Worm (Caenorhabditis elegans): ENCODE data around the gene pcp-2.

DNA sequence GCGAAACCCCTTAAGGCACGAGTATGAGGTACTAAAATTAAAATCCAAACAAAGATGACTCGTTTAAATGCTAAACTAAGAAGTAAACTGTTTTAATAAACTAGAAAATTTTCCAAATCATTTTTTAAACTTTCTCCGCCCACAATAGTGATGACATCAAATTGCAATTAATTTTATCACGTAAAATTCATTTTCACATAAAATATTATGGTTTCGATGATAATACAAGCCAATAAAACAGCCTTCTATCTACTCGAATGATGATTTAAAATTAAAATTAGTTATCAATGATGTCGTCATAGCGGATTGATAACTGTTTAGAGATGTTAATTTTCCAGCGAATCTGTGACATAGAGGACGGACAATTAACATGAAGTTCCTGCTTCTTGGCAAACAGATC lies 754 bp upstream of the pcp-2 start, which contains the start of gene C07C7.3:
- TF ChIP-seq nhr-12 (tag; optimal IDR thresholded peaks at IDR 0.05), result no peak
- TF ChIP-seq ceh-82 (tag; optimal IDR thresholded peaks at IDR 0.05), result no peak
- TF ChIP-seq zag-1 (tag; optimal IDR thresholded peaks at IDR 0.05), result no peak
- TF ChIP-seq ama-1 (optimal IDR thresholded peaks at IDR 0.05), result no peak
- no peak for TF ChIP-seq fos-1 (tag; optimal IDR thresholded peaks at IDR 0.05)
- TF ChIP-seq nhr-28 (tag; optimal IDR thresholded peaks at IDR 0.05), result no peak
- no peak for TF ChIP-seq ZK546.5 (tag; optimal IDR thresholded peaks at IDR 0.05)
- TF ChIP-seq snpc-4 (tag; optimal IDR thresholded peaks at IDR 0.05), result no peak
- no peak for TF ChIP-seq unc-62 (GFP tag; optimal IDR thresholded peaks at IDR 0.05)
- TF ChIP-seq R02D3.7 (tag; optimal IDR thresholded peaks at IDR 0.05), result no peak
- no peak for TF ChIP-seq fkh-2 (tag; optimal IDR thresholded peaks at IDR 0.05)
- TF ChIP-seq elt-3 (tag; optimal IDR thresholded peaks at IDR 0.05), result no peak
- no peak for TF ChIP-seq lin-39 (tag; optimal IDR thresholded peaks at IDR 0.05)
- TF ChIP-seq nhr-237 (tag; optimal IDR thresholded peaks at IDR 0.05), result no peak
